Worm (Caenorhabditis elegans) whole organism, L1 larva: ENCODE measurements around the gene hlh-28.
A peak's percentile ranks its signal among the peaks of the same experiment; 100 is the strongest.
"Not testable (repeated sequence)": the region's sequence is repeated elsewhere in the genome, so short reads cannot be mapped to it uniquely, and the experiment has no call there.

Source experiments
- C16A3.4 ChIP-seq: fragments of 150-350 bp; optimal IDR thresholded peaks from 2 replicates; lab custom pipeline; 2014; ENCODE audit warnings: missing biosample characterization, missing genetic modification characterization
- Y116A8C.19 ChIP-seq: sonication (generic microtip); optimal IDR thresholded peaks from 2 replicates; lab custom pipeline; 2016; ENCODE audit warnings: missing compliant biosample characterization, missing genetic modification characterization, borderline replicate concordance
- aha-1 ChIP-seq: fragments of 150-350 bp; optimal IDR thresholded peaks from 2 replicates; lab custom pipeline; 2014; ENCODE audit warnings: missing biosample characterization, missing genetic modification characterization
- ama-1 ChIP-seq: fragments of 150-350 bp; optimal IDR thresholded peaks from 2 replicates; lab custom pipeline; 2014
- blmp-1 ChIP-seq: fragments of 150-350 bp; optimal IDR thresholded peaks from 2 replicates; lab custom pipeline; 2014; ENCODE audit warnings: missing biosample characterization, missing genetic modification characterization
- ceh-63 ChIP-seq: fragments of 200-800 bp; sonication (Bioruptor generic); optimal IDR thresholded peaks from 2 replicates; lab custom pipeline; 2018; ENCODE audit warnings: mild to moderate bottlenecking, missing genetic modification characterization, missing compliant biosample characterization
- ceh-82 ChIP-seq, 3 experiments: fragments of 150-350 bp in 1 of 3; sonication (generic microtip) in 2 of 3; optimal IDR thresholded peaks; 2 replicates each; lab custom pipeline; 2014 to 2017; ENCODE audit warnings: missing biosample characterization in 3 of 3, missing genetic modification characterization in 3 of 3
- ceh-88 ChIP-seq: fragments of 200-800 bp; sonication (Bioruptor generic); IDR thresholded peaks from 2 replicates; pipeline ENCODE4 v1.3.6; 2022; ENCODE audit warnings: missing genetic modification characterization, missing compliant biosample characterization
- dsc-1 ChIP-seq: sonication (generic microtip); optimal IDR thresholded peaks from 2 replicates; lab custom pipeline; 2016; ENCODE audit warnings: mild to moderate bottlenecking, missing genetic modification characterization, missing compliant biosample characterization
- efl-1 ChIP-seq, 4 experiments: fragments of 150-350 bp; optimal IDR thresholded peaks in 3 of 4; peaks in 1 of 4; 1 replicate in 1 of 4; 2 replicates in 3 of 4; lab custom pipeline; 2014; ENCODE audit warnings: missing biosample characterization in 2 of 4, missing genetic modification characterization in 2 of 4, missing genetic modification reagents in 2 of 4
- elt-2 ChIP-seq: sonication (generic microtip); optimal IDR thresholded peaks from 2 replicates; lab custom pipeline; 2016; ENCODE audit warnings: missing genetic modification characterization, mild to moderate bottlenecking, inconsistent platforms, missing compliant biosample characterization, missing genetic modification reagents
- ets-5 ChIP-seq: fragments of 200-800 bp; sonication (Bioruptor generic); IDR thresholded peaks from 2 replicates; pipeline ENCODE4 v1.3.6; 2022; ENCODE audit warnings: missing genetic modification characterization, missing compliant biosample characterization
- fkh-8 ChIP-seq: sonication (generic microtip); optimal IDR thresholded peaks from 2 replicates; lab custom pipeline; 2016; ENCODE audit warnings: mild to moderate bottlenecking, missing genetic modification characterization, missing compliant biosample characterization
- fos-1 ChIP-seq: fragments of 150-350 bp; optimal IDR thresholded peaks from 2 replicates; lab custom pipeline; 2014; ENCODE audit warnings: missing biosample characterization, missing genetic modification characterization
- grh-1 ChIP-seq: fragments of 200-800 bp; sonication (Bioruptor generic); IDR thresholded peaks from 2 replicates; pipeline ENCODE4 v1.3.6; 2022; ENCODE audit warnings: missing genetic modification reagents, missing genetic modification characterization, missing compliant biosample characterization
- hlh-17 ChIP-seq: fragments of 200-800 bp; sonication (Bioruptor generic); optimal IDR thresholded peaks from 2 replicates; lab custom pipeline; 2018; ENCODE audit warnings: missing genetic modification characterization, mild to moderate bottlenecking, missing compliant biosample characterization, moderate library complexity, borderline replicate concordance
- irx-1 ChIP-seq: sonication (generic microtip); optimal IDR thresholded peaks from 2 replicates; lab custom pipeline; 2016; ENCODE audit warnings: missing genetic modification characterization, missing compliant biosample characterization
- lin-13 ChIP-seq: fragments of 150-350 bp; optimal IDR thresholded peaks from 2 replicates; lab custom pipeline; 2014; ENCODE audit warnings: missing biosample characterization, missing genetic modification reagents, missing genetic modification characterization
- lin-14 ChIP-seq: fragments of 200-800 bp; sonication (Bioruptor generic); optimal IDR thresholded peaks from 2 replicates; lab custom pipeline; 2018; ENCODE audit warnings: mild to moderate bottlenecking, missing genetic modification characterization, moderate library complexity, missing compliant biosample characterization
- lin-15B ChIP-seq: fragments of 150-350 bp; sonication (generic microtip); optimal IDR thresholded peaks from 3 replicates; lab custom pipeline; 2014; ENCODE audit warnings: missing biosample characterization, missing genetic modification characterization
- lin-35 ChIP-seq, 2 experiments: fragments of 150-350 bp; optimal IDR thresholded peaks; 2 replicates each; lab custom pipeline; 2014; ENCODE audit warnings: missing biosample characterization in 2 of 2, missing genetic modification characterization in 2 of 2, missing genetic modification reagents in 2 of 2
- lsy-2 ChIP-seq, 2 experiments: fragments of 150-350 bp; optimal IDR thresholded peaks; 2 replicates each; lab custom pipeline; 2014; ENCODE audit warnings: missing biosample characterization in 2 of 2, missing genetic modification characterization in 2 of 2
- mdl-1 ChIP-seq, 2 experiments: fragments of 150-350 bp; optimal IDR thresholded peaks; 2 replicates each; lab custom pipeline; 2014 to 2017; ENCODE audit warnings: missing biosample characterization in 2 of 2, missing genetic modification characterization in 2 of 2, inconsistent platforms in 1 of 2
- mep-1 ChIP-seq: fragments of 150-350 bp; optimal IDR thresholded peaks from 2 replicates; lab custom pipeline; 2014; ENCODE audit warnings: missing biosample characterization, missing genetic modification characterization
- nhr-12 ChIP-seq: sonication (generic microtip); optimal IDR thresholded peaks from 2 replicates; lab custom pipeline; 2017; ENCODE audit warnings: missing biosample characterization, missing genetic modification characterization
- nhr-19 ChIP-seq: fragments of 200-800 bp; sonication (Bioruptor generic); conservative IDR thresholded peaks from 2 replicates; pipeline ENCODE4 v1.3.6; 2022; ENCODE audit warnings: missing genetic modification characterization, missing compliant biosample characterization
- nhr-20 ChIP-seq: sonication (generic microtip); optimal IDR thresholded peaks from 2 replicates; lab custom pipeline; 2016; ENCODE audit warnings: mild to moderate bottlenecking, missing genetic modification characterization, missing compliant biosample characterization
- nhr-237 ChIP-seq: fragments of 150-350 bp; optimal IDR thresholded peaks from 2 replicates; lab custom pipeline; 2014; ENCODE audit warnings: missing biosample characterization, missing genetic modification characterization
- nhr-71 ChIP-seq: sonication (generic microtip); optimal IDR thresholded peaks from 2 replicates; lab custom pipeline; 2016; ENCODE audit warnings: mild to moderate bottlenecking, missing genetic modification characterization, moderate library complexity, missing compliant biosample characterization
- nhr-84 ChIP-seq: sonication (generic microtip); optimal IDR thresholded peaks from 2 replicates; lab custom pipeline; 2017; ENCODE audit warnings: missing biosample characterization, missing genetic modification characterization
- nhr-85 ChIP-seq: sonication (generic microtip); peaks from one replicate; lab custom pipeline; 2016; ENCODE audit warnings: missing genetic modification characterization, inconsistent platforms, missing compliant biosample characterization
- pax-3 ChIP-seq: fragments of 200-800 bp; sonication (Bioruptor generic); optimal IDR thresholded peaks from 2 replicates; lab custom pipeline; 2018; ENCODE audit warnings: mild to moderate bottlenecking, missing genetic modification characterization, moderate library complexity, missing compliant biosample characterization
- pqm-1 ChIP-seq: sonication (generic microtip); optimal IDR thresholded peaks from 3 replicates; lab custom pipeline; 2017; ENCODE audit warnings: missing biosample characterization, missing genetic modification characterization
- skn-1 ChIP-seq: fragments of 150-350 bp; optimal IDR thresholded peaks from 2 replicates; lab custom pipeline; 2014; ENCODE audit warnings: missing biosample characterization, missing genetic modification characterization
- sox-4 ChIP-seq: sonication (generic microtip); optimal IDR thresholded peaks from 2 replicates; lab custom pipeline; 2016; ENCODE audit warnings: missing genetic modification characterization, missing compliant biosample characterization
- swsn-7 ChIP-seq: sonication (generic microtip); optimal IDR thresholded peaks from 2 replicates; lab custom pipeline; 2016; ENCODE audit warnings: missing genetic modification characterization, missing compliant biosample characterization
- tbx-2 ChIP-seq: sonication (generic microtip); optimal IDR thresholded peaks from 2 replicates; lab custom pipeline; 2016; ENCODE audit warnings: missing genetic modification characterization, missing compliant biosample characterization
- unc-30 ChIP-seq: sonication (generic microtip); optimal IDR thresholded peaks from 2 replicates; lab custom pipeline; 2017; ENCODE audit warnings: missing biosample characterization, missing genetic modification characterization
- unc-62 ChIP-seq: fragments of 150-350 bp; optimal IDR thresholded peaks from 2 replicates; lab custom pipeline; 2014; ENCODE audit warnings: missing biosample characterization, missing genetic modification reagents, missing genetic modification characterization
- xbp-1 ChIP-seq: sonication (generic microtip); optimal IDR thresholded peaks from 2 replicates; lab custom pipeline; 2016; ENCODE audit warnings: missing genetic modification characterization, missing compliant biosample characterization
- ztf-11 ChIP-seq, 2 experiments: sonication (generic microtip); optimal IDR thresholded peaks; 2 replicates each; lab custom pipeline; 2016 to 2017; ENCODE audit warnings: missing genetic modification characterization in 2 of 2, missing biosample characterization in 1 of 2, missing compliant biosample characterization in 1 of 2

Gene hlh-28

ce11 chrX:17545498-17545897, 5.4 kb upstream of the hlh-28 start (continued):
- no peak for TF ChIP-seq pax-3 (tag; lab: Kevin White, UChicago)
- TF ChIP-seq swsn-7: peak; percentile 41

ce11 chrX:17548539-17548938, 2.3 kb upstream of the hlh-28 start, which contains the start of gene hlh-29:
Gene hlh-29, minus strand, starts transcription at chrX:17548639.
- TF ChIP-seq skn-1 (tag; lab: Kevin White, UChicago); ceh-63 (GFP tag; lab: Kevin White, UChicago); unc-62: not testable (repeated sequence)

ce11 chrX:17553772-17554171, 2.9 kb downstream of the hlh-28 start:
- TF ChIP-seq lin-35 (GFP tag; optimal IDR thresholded peaks at IDR 0.05; lab: Kevin White, UChicago) (no peak), nhr-20 (tag; lab: Kevin White, UChicago) (no peak), grh-1 (GFP tag; lab: Robert Waterston, UW) (no peak), irx-1 (tag; lab: Kevin White, UChicago) (no peak)

- TF ChIP-seq lsy-2 (tag; optimal IDR thresholded peaks at IDR 0.05; lab: Kevin White, UChicago) (no peak), blmp-1 (peak; percentile 24), skn-1 (tag; lab: Kevin White, UChicago) (no peak), lin-14 (peak; percentile 74), nhr-85 (tag; lab: Kevin White, UChicago) (peak; percentile 16), ceh-82 (tag; optimal IDR thresholded peaks at IDR 0.05; lab: Kevin White, UChicago) (peak in 1 of 3 experiments; percentile 12), fkh-8 (tag; lab: Kevin White, UChicago) (no peak), nhr-237 (no peak), mdl-1 (tag; optimal IDR thresholded peaks at IDR 0.05; lab: Kevin White, UChicago) (peak in 1 of 2 experiments; percentile 6), efl-1 (optimal IDR thresholded peaks at IDR 0.05; lab: Kevin White, UChicago) (no peak), efl-1 (GFP tag; optimal IDR thresholded peaks at IDR 0.05 in 1 of 2; lab: Kevin White, UChicago) (peak in 1 of 2 experiments; percentile 83), nhr-71 (tag; lab: Kevin White, UChicago) (no peak), nhr-12 (tag; lab: Kevin White, UChicago) (no peak)
Measured at ce11 chrX:17562195-17562594, 11.3 kb downstream of the hlh-28 start.

ce11 chrX:17563411-17563810, 12.6 kb downstream of the hlh-28 start, which contains the start of gene F31A3.5:
Gene F31A3.5, minus strand, starts transcription at chrX:17563610.
- TF ChIP-seq dsc-1 (tag; lab: Kevin White, UChicago) (no peak), nhr-84 (no peak), mep-1 (tag; lab: Kevin White, UChicago) (no peak), aha-1 (tag; lab: Kevin White, UChicago) (no peak), lsy-2 (tag; optimal IDR thresholded peaks at IDR 0.05; lab: Kevin White, UChicago) (no peak), lin-13 (GFP tag; lab: Kevin White, UChicago) (no peak), fos-1 (no peak), tbx-2 (tag; lab: Kevin White, UChicago) (no peak), sox-4 (tag; lab: Kevin White, UChicago) (no peak)

- TF ChIP-seq nhr-71 (tag; lab: Kevin White, UChicago) (no peak), lin-14 (no peak), dsc-1 (tag; lab: Kevin White, UChicago) (no peak), ama-1 (lab: Kevin White, UChicago) (no peak), Y116A8C.19 (no peak), unc-30 (no peak), pqm-1 (tag; lab: Kevin White, UChicago) (no peak), elt-2 (tag; lab: Kevin White, UChicago) (no peak), ztf-11 (tag; optimal IDR thresholded peaks at IDR 0.05; lab: Kevin White, UChicago) (no peak), nhr-19 (GFP tag; lab: Robert Waterston, UW) (no peak), lin-15B (tag; lab: Kevin White, UChicago) (no peak), ets-5 (GFP tag; lab: Robert Waterston, UW) (no peak), C16A3.4 (tag; lab: Kevin White, UChicago) (no peak), xbp-1 (no peak), grh-1 (GFP tag; lab: Robert Waterston, UW) (no peak), hlh-17 (GFP tag; lab: Kevin White, UChicago) (no peak), lsy-2 (tag; optimal IDR thresholded peaks at IDR 0.05; lab: Kevin White, UChicago) (no peak), ceh-88 (GFP tag; lab: Robert Waterston, UW) (no peak), nhr-85 (tag; lab: Kevin White, UChicago) (no peak)
Measured at ce11 chrX:17567378-17567777, 16.5 kb downstream of the hlh-28 start, which contains the start of gene F39B3.7. Gene F39B3.7, minus strand, starts transcription at chrX:17567478.
